Worm (Caenorhabditis elegans) whole organism, L3 larva: ENCODE data around the gene dpy-28.

Experiments
- R02D3.7 ChIP-seq: fragments of 150-350 bp; optimal IDR thresholded peaks from 2 replicates; lab custom pipeline; 2014; ENCODE audit warnings: missing biosample characterization, missing genetic modification characterization
- ZK546.5 ChIP-seq: sonication (generic microtip); optimal IDR thresholded peaks from 2 replicates; lab custom pipeline; 2017; ENCODE audit warnings: missing biosample characterization, missing genetic modification characterization
- aly-2 ChIP-seq: fragments of 150-350 bp; optimal IDR thresholded peaks from 2 replicates; lab custom pipeline; 2014; ENCODE audit warnings: missing biosample characterization, missing genetic modification characterization
- ama-1 ChIP-seq: fragments of 150-350 bp; optimal IDR thresholded peaks from 2 replicates; lab custom pipeline; 2018
- ceh-28 ChIP-seq: fragments of 150-350 bp; optimal IDR thresholded peaks from 2 replicates; lab custom pipeline; 2014; ENCODE audit warnings: missing biosample characterization, missing genetic modification reagents, missing genetic modification characterization
- ceh-9 ChIP-seq: sonication (generic microtip); optimal IDR thresholded peaks from 2 replicates; lab custom pipeline; 2018; ENCODE audit warnings: missing biosample characterization, missing genetic modification characterization
- daf-12 ChIP-seq: fragments of 150-350 bp; optimal IDR thresholded peaks from 2 replicates; lab custom pipeline; 2014; ENCODE audit warnings: missing biosample characterization, missing genetic modification reagents, missing genetic modification characterization
- elt-1 ChIP-seq: fragments of 150-350 bp; optimal IDR thresholded peaks from 2 replicates; lab custom pipeline; 2014; ENCODE audit warnings: missing biosample characterization, missing genetic modification characterization
- elt-2 ChIP-seq: sonication (generic microtip); optimal IDR thresholded peaks from 2 replicates; lab custom pipeline; 2016; ENCODE audit warnings: missing genetic modification reagents, mild to moderate bottlenecking, missing genetic modification characterization, missing compliant biosample characterization
- elt-3 ChIP-seq, 3 experiments: fragments of 150-350 bp in 1 of 3; sonication (generic microtip) in 2 of 3; optimal IDR thresholded peaks; 2 replicates in 2 of 3; 4 replicates in 1 of 3; lab custom pipeline; 2014 to 2017; ENCODE audit warnings: missing biosample characterization in 3 of 3, missing genetic modification characterization in 3 of 3
- eor-1 ChIP-seq, 2 experiments: fragments of 150-350 bp; optimal IDR thresholded peaks; 2 replicates each; lab custom pipeline; 2014 to 2018; ENCODE audit warnings: missing biosample characterization in 2 of 2, missing genetic modification characterization in 2 of 2
- fkh-2 ChIP-seq: fragments of 150-350 bp; optimal IDR thresholded peaks from 2 replicates; lab custom pipeline; 2014; ENCODE audit warnings: missing biosample characterization, missing genetic modification reagents, missing genetic modification characterization
- jun-1 ChIP-seq: fragments of 150-350 bp; optimal IDR thresholded peaks from 2 replicates; lab custom pipeline; 2014; ENCODE audit warnings: missing biosample characterization, missing genetic modification reagents, missing genetic modification characterization
- lin-39 ChIP-seq: fragments of 150-350 bp; optimal IDR thresholded peaks from 2 replicates; lab custom pipeline; 2018; ENCODE audit warnings: missing biosample characterization, missing genetic modification reagents, missing genetic modification characterization
- mdl-1 ChIP-seq: fragments of 150-350 bp; optimal IDR thresholded peaks from 2 replicates; lab custom pipeline; 2014; ENCODE audit warnings: missing biosample characterization, missing genetic modification characterization
- mml-1 ChIP-seq: fragments of 150-350 bp; sonication (generic microtip); optimal IDR thresholded peaks from 3 replicates; lab custom pipeline; 2014; ENCODE audit warnings: missing biosample characterization, missing genetic modification characterization
- nhr-12 ChIP-seq: fragments of 150-350 bp; optimal IDR thresholded peaks from 2 replicates; lab custom pipeline; 2014; ENCODE audit warnings: missing biosample characterization, missing genetic modification characterization
- nhr-23 ChIP-seq: fragments of 150-350 bp; optimal IDR thresholded peaks from 2 replicates; lab custom pipeline; 2014; ENCODE audit warnings: missing biosample characterization, missing genetic modification reagents, missing genetic modification characterization
- nhr-25 ChIP-seq: sonication (generic microtip); optimal IDR thresholded peaks from 2 replicates; lab custom pipeline; 2017; ENCODE audit warnings: missing biosample characterization, missing genetic modification characterization
- nhr-67 ChIP-seq: fragments of 150-350 bp; optimal IDR thresholded peaks from 2 replicates; lab custom pipeline; 2014; ENCODE audit warnings: missing biosample characterization, missing genetic modification characterization
- nhr-76 ChIP-seq: fragments of 150-350 bp; sonication (generic microtip); optimal IDR thresholded peaks from 5 replicates; lab custom pipeline; 2014; ENCODE audit warnings: missing biosample characterization, missing genetic modification characterization
- nhr-77 ChIP-seq: fragments of 150-350 bp; optimal IDR thresholded peaks from 2 replicates; lab custom pipeline; 2014; ENCODE audit warnings: missing biosample characterization, missing genetic modification characterization
- pqm-1 ChIP-seq: fragments of 150-350 bp; optimal IDR thresholded peaks from 2 replicates; lab custom pipeline; 2017; ENCODE audit warnings: missing biosample characterization, missing genetic modification characterization, inconsistent platforms
- sea-2 ChIP-seq: fragments of 150-350 bp; sonication (generic microtip); optimal IDR thresholded peaks from 4 replicates; lab custom pipeline; 2014; ENCODE audit warnings: missing biosample characterization, missing genetic modification reagents, missing genetic modification characterization
- tbx-2 ChIP-seq: sonication (generic microtip); optimal IDR thresholded peaks from 2 replicates; lab custom pipeline; 2016; ENCODE audit warnings: mild to moderate bottlenecking, missing genetic modification characterization, missing compliant biosample characterization
- unc-39 ChIP-seq: sonication (generic microtip); optimal IDR thresholded peaks from 4 replicates; lab custom pipeline; 2017; ENCODE audit warnings: missing biosample characterization, missing genetic modification characterization
- zag-1 ChIP-seq: fragments of 150-350 bp; optimal IDR thresholded peaks from 2 replicates; lab custom pipeline; 2014; ENCODE audit warnings: missing biosample characterization, missing genetic modification characterization
- ztf-11 ChIP-seq: fragments of 150-350 bp; optimal IDR thresholded peaks from 2 replicates; lab custom pipeline; 2014; ENCODE audit warnings: missing biosample characterization, missing genetic modification characterization

dpy-28 gene

DNA sequence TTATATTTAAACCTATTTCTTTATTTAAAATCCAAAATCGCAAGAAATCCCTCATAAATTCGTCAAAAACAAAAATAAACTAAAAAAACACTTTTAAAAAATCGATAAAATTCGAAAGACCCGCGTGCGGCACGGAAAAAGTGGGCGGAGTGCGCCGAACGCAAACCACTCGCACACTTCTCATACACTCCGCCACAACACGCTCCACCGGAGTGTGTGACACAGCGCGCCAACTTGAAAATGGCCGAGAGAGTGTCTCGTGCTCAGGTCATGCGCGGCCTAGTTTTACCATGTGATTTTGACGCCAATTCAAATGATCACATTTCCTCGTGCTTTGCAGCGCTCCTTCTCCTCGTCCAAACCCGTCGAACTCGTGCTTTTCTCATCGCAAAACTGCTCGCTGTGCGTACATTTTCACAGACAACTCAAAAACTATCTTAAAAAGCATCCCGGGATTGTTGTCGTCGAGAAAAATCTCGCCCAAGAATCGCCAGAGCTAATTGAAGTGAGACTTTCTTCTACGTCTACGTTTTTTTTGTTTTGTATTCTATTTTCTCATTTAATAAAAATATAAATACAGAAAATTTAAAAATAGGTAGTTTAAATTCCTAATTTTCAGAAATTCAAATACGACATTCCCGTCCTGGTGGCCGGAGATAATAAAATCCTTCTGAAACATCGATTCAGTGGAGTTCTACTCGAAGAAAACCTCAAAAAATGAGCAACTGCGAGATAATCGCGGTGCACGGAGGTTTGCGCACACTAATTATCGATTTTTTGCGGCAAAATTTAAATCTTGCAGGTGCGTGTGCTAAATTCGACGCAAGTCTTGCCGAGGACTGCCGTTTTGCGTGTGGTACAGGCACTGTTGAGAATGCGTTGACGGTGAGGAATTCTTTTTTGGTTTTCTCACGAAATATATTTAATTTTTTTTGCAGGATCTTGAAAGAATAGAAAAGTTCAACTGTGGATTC is 3.6 kb upstream of the dpy-28 start, which contains the start of gene tasp-1 (continued):
- TF ChIP-seq aly-2 (tag; lab: Kevin White, UChicago), result peak; percentile 93

DNA sequence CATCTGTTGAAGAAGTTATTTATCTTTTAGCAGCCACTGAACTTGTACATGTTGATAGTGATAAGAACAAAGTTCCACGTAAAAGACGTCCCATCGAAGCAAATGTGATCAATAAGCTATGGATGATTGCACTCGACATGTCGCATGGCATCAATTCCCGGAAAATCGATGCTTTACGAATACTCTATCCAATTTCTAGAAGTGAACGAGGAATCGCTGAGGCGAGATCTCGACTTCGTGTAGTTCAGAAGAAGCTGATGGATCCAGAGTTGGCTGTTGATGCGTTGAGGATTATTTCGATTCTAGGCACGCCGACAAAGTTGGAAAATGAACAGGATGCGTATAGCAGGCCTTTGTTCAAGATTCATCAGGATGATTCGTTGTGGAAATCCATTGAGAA is 6.8 kb downstream of the dpy-28 start:
- no peak for TF ChIP-seq nhr-77 (tag; lab: Kevin White, UChicago)
- no peak for TF ChIP-seq lin-39 (tag; lab: Kevin White, UChicago)
- no peak for TF ChIP-seq elt-1 (tag; lab: Kevin White, UChicago)
- no peak for TF ChIP-seq nhr-12 (tag; lab: Kevin White, UChicago)
- no peak for TF ChIP-seq sea-2 (GFP tag; lab: Kevin White, UChicago)
- no peak for TF ChIP-seq nhr-67 (tag; lab: Kevin White, UChicago)
- TF ChIP-seq zag-1 (tag; lab: Kevin White, UChicago), result no peak
- no peak for TF ChIP-seq pqm-1 (tag; lab: Kevin White, UChicago)
- TF ChIP-seq, all 47 proteins: peak for 0

DNA sequence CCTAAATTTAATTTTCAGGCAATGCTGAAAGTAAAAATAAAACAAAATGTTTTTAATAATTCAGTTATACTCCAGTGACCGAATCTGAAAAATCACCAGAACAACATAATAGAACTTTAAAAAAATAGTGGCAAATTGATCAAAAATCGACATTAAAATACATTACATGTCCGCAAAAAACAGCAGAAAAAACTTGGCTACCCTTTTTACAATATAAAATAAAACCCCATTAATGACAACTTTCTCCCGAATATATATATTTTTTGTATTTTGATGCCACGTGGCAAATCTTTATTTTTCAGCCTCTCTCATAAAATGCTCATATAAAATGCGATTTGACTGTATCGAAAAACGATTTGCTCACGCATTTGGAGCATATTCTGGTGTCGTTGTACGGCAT is 18.6 kb downstream of the dpy-28 start, which contains the start of gene ptr-19:
ptr-19 (plus strand) TSS at position 301 of the 400 bp plus-strand sequence.
- TF ChIP-seq ama-1 (lab: Kevin White, UChicago) (no peak), ZK546.5 (no peak)

DNA sequence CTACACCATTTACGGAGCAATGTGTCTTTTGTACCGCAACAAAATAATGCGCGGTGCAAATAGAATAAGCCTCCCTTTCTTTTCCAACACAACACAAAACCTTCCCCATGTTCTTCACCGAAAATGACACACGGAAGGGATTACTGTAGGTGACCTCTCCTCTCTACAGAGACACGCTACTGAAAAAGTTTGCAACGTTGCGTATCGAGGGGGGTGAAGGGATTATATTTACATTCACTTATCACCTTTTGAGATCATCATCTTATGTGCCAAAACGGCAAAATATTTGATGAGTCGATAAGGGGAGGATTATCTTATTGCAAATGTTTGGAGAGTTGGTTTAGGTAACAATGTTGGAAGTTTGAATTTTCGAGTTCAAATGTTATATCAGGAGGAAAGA is 20.1 kb downstream of the dpy-28 start:
- TF ChIP-seq nhr-76 (tag; lab: Kevin White, UChicago) (no peak), fkh-2 (no peak), ceh-28 (tag; lab: Kevin White, UChicago) (no peak), aly-2 (tag; lab: Kevin White, UChicago) (no peak), pqm-1 (tag; lab: Kevin White, UChicago) (no peak), nhr-67 (tag; lab: Kevin White, UChicago) (no peak), elt-2 (no peak), mml-1 (no peak)

DNA sequence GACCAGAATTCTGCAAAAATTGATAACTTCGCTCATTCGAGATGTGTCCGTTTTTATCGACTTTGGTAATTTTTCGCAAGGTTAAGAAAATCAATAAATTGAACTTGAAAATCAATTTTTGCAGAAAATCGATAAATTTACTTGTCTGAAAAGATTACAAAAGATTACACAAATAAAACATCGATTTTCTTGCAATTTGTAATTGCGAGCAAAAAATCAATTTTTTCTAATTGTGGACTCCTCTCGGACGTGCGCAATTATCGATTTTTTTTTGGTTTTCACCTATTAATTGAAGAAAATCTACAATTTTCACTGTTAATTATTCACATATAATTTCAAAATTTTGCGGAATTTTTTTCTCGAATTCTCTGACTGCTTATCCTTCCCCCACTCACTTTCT is 28.3 kb downstream of the dpy-28 start:
- TF ChIP-seq mml-1, result no peak
- TF ChIP-seq elt-3 (tag; optimal IDR thresholded peaks at IDR 0.05; lab: Kevin White, UChicago), result no peak
- TF ChIP-seq ceh-28 (tag; lab: Kevin White, UChicago), result peak; percentile 73
- TF ChIP-seq daf-12 (tag; lab: Kevin White, UChicago), result no peak
- TF ChIP-seq R02D3.7, result no peak

DNA sequence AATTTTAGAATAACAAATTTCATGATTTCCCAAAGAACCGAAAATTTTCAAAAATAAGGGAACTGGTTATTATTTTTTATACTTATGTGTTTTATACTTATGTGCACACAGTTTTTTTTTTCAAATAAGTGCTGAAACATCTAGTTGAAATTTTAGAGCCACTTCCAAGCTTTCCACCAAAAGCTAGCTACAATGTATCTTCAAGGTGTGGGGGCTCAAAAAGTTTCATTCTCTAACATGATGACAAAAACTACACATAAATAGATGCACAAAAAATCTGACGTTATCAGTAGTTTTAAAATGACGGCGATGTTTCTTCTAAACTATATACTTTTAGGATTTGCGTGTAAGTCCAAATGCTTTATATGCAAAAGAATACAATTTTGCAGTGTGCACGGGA is 31.1 kb downstream of the dpy-28 start, which contains the start of gene clec-163:
clec-163 (plus strand) TSS at position 301 of the 400 bp plus-strand sequence.
- TF ChIP-seq nhr-23 (no peak), ztf-11 (tag; lab: Kevin White, UChicago) (no peak), nhr-12 (tag; lab: Kevin White, UChicago) (no peak), aly-2 (tag; lab: Kevin White, UChicago) (no peak), fkh-2 (no peak), pqm-1 (tag; lab: Kevin White, UChicago) (no peak), nhr-76 (tag; lab: Kevin White, UChicago) (no peak), ceh-9 (tag; lab: Kevin White, UChicago) (no peak), eor-1 (tag; optimal IDR thresholded peaks at IDR 0.05; lab: Kevin White, UChicago) (no peak), mdl-1 (tag; lab: Kevin White, UChicago) (no peak), nhr-25 (no peak)

DNA sequence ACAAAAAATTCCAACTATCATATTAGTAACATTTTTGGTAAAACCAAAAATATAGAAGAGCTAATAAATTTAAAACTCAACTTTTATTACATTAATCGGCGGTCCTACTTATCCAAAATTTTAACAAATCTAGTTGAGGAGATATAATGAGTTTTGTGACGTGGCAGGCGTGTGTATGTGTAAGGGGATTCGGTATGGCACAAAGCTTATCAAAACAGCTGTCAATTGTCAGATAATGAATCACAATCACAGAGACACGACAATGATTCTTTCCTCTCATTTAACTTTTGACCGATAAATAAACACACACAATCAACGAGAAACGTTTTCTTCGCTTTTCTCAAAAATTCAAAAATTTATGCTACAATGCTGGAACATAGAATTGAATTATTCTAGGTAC is 39.1 kb downstream of the dpy-28 start, which contains the start of gene K11D9.3:
K11D9.3 (minus strand) TSS at position 181 of the 400 bp plus-strand sequence.
- TF ChIP-seq jun-1 (no peak), aly-2 (tag; lab: Kevin White, UChicago) (no peak), unc-39 (tag; lab: Kevin White, UChicago) (no peak), mdl-1 (tag; lab: Kevin White, UChicago) (no peak), sea-2 (GFP tag; lab: Kevin White, UChicago) (no peak), tbx-2 (no peak), nhr-25 (no peak), fkh-2 (no peak), lin-39 (tag; lab: Kevin White, UChicago) (no peak)
